Worm (Caenorhabditis elegans) whole organism, young adult: Measurements from ENCODE around the gene Y50D4C.5.

Experiments
- B0019.2 ChIP-seq: fragments of 200-800 bp; sonication (Bioruptor generic); conservative IDR thresholded peaks from 2 replicates; pipeline ENCODE4 v1.3.6; 2022; ENCODE audit warnings: missing genetic modification reagents, missing genetic modification characterization, missing compliant biosample characterization
- B0261.1 ChIP-seq: sonication (generic microtip); optimal IDR thresholded peaks from 2 replicates; lab custom pipeline; 2016; ENCODE audit warnings: mild to moderate bottlenecking, missing genetic modification characterization, moderate library complexity, missing compliant biosample characterization
- C06A6.2 ChIP-seq: fragments of 200-800 bp; sonication (Bioruptor generic); conservative IDR thresholded peaks from 2 replicates; pipeline ENCODE4 v1.3.6; 2022; ENCODE audit warnings: missing genetic modification characterization, missing compliant biosample characterization
- F22D6.2 ChIP-seq: sonication (generic microtip); optimal IDR thresholded peaks from 2 replicates; lab custom pipeline; 2016; ENCODE audit warnings: mild to moderate bottlenecking, missing genetic modification characterization, missing compliant biosample characterization
- F23B12.7 ChIP-seq: sonication (generic microtip); optimal IDR thresholded peaks from 2 replicates; lab custom pipeline; 2017; ENCODE audit warnings: missing genetic modification characterization, mild to moderate bottlenecking, missing compliant biosample characterization, antibody characterized with exemption, moderate library complexity; ENCODE audit not compliant: insufficient read depth
- F33H1.4 ChIP-seq: fragments of 200-800 bp; sonication (Bioruptor generic); IDR thresholded peaks from 2 replicates; pipeline ENCODE4 v1.3.6; 2022; ENCODE audit warnings: missing genetic modification reagents, missing genetic modification characterization, missing compliant biosample characterization
- F37B4.10 ChIP-seq: fragments of 200-800 bp; sonication (Bioruptor generic); IDR thresholded peaks from 2 replicates; pipeline ENCODE4 v1.3.6; 2022; ENCODE audit warnings: missing genetic modification characterization, missing compliant biosample characterization
- F49E8.2 ChIP-seq: sonication (generic microtip); optimal IDR thresholded peaks from 3 replicates; lab custom pipeline; 2017; ENCODE audit warnings: missing genetic modification characterization, mild to moderate bottlenecking, missing compliant biosample characterization, antibody characterized with exemption, moderate library complexity; ENCODE audit not compliant: insufficient read depth
- F52B5.7 ChIP-seq: sonication (generic microtip); optimal IDR thresholded peaks from 2 replicates; lab custom pipeline; 2016; ENCODE audit warnings: mild to moderate bottlenecking, missing genetic modification characterization, missing compliant biosample characterization
- Y53G8AR.9 ChIP-seq: fragments of 200-800 bp; sonication (Bioruptor generic); conservative IDR thresholded peaks from 2 replicates; pipeline ENCODE4 v1.3.6; 2022; ENCODE audit warnings: missing genetic modification reagents, missing genetic modification characterization, missing compliant biosample characterization
- Y67H2A.10 ChIP-seq: fragments of 200-800 bp; sonication (Bioruptor generic); conservative IDR thresholded peaks from 2 replicates; pipeline ENCODE4 v1.3.6; 2022; ENCODE audit warnings: missing genetic modification reagents, missing genetic modification characterization, missing compliant biosample characterization
- Y95B8A.8 ChIP-seq: fragments of 200-800 bp; sonication (Bioruptor generic); IDR thresholded peaks from 2 replicates; pipeline ENCODE4 v1.3.6; 2022; ENCODE audit warnings: missing genetic modification reagents, missing genetic modification characterization, missing compliant biosample characterization
- aptf-3 ChIP-seq: fragments of 200-800 bp; sonication (Bioruptor generic); IDR thresholded peaks from 2 replicates; pipeline ENCODE4 v1.3.6; 2022; ENCODE audit warnings: missing genetic modification characterization, missing compliant biosample characterization
- attf-5 ChIP-seq: fragments of 200-800 bp; sonication (Bioruptor generic); optimal IDR thresholded peaks from 2 replicates; lab custom pipeline; 2018; ENCODE audit warnings: mild to moderate bottlenecking, missing genetic modification characterization, missing compliant biosample characterization
- bed-2 ChIP-seq: fragments of 200-800 bp; sonication (Bioruptor generic); IDR thresholded peaks from 2 replicates; pipeline ENCODE4 v1.3.6; 2022; ENCODE audit warnings: missing genetic modification reagents, missing genetic modification characterization, missing compliant biosample characterization
- ceh-27 ChIP-seq: fragments of 200-800 bp; sonication (Bioruptor generic); optimal IDR thresholded peaks from 2 replicates; lab custom pipeline; 2018; ENCODE audit warnings: mild to moderate bottlenecking, missing genetic modification characterization, moderate library complexity, missing compliant biosample characterization
- ceh-79 ChIP-seq: sonication (generic microtip); optimal IDR thresholded peaks from 2 replicates; lab custom pipeline; 2017; ENCODE audit warnings: mild to moderate bottlenecking, missing genetic modification characterization, missing compliant biosample characterization
- dpl-1 ChIP-seq: fragments of 150-350 bp; optimal IDR thresholded peaks from 2 replicates; lab custom pipeline; 2014; ENCODE audit warnings: missing biosample characterization, missing genetic modification reagents, missing genetic modification characterization
- egl-44 ChIP-seq: fragments of 200-800 bp; sonication (Bioruptor generic); IDR thresholded peaks from 2 replicates; pipeline ENCODE4 v1.3.6; 2022; ENCODE audit warnings: missing genetic modification reagents, missing genetic modification characterization, missing compliant biosample characterization
- hlh-12 ChIP-seq: sonication (generic microtip); optimal IDR thresholded peaks from 2 replicates; lab custom pipeline; 2016; ENCODE audit warnings: missing genetic modification characterization, missing compliant biosample characterization
- hmg-20 ChIP-seq: fragments of 200-800 bp; sonication (Bioruptor generic); IDR thresholded peaks from 2 replicates; pipeline ENCODE4 v1.3.6; 2022; ENCODE audit warnings: missing genetic modification reagents, missing genetic modification characterization, missing compliant biosample characterization
- hsf-1 ChIP-seq: fragments of 200-800 bp; sonication (Bioruptor generic); IDR thresholded peaks from 2 replicates; pipeline ENCODE4 v1.3.6; 2022; ENCODE audit warnings: missing genetic modification reagents, missing genetic modification characterization, missing compliant biosample characterization
- lin-26 ChIP-seq: fragments of 200-800 bp; sonication (Bioruptor generic); IDR thresholded peaks from 2 replicates; pipeline ENCODE4 v1.3.6; 2022; ENCODE audit warnings: missing genetic modification reagents, missing genetic modification characterization, missing compliant biosample characterization
- lin-40 ChIP-seq: sonication (generic microtip); optimal IDR thresholded peaks from 2 replicates; lab custom pipeline; 2016; ENCODE audit warnings: missing genetic modification characterization, mild to moderate bottlenecking, missing compliant biosample characterization, missing genotype, missing genetic modification reagents
- madf-10 ChIP-seq: sonication (generic microtip); optimal IDR thresholded peaks from 2 replicates; lab custom pipeline; 2016; ENCODE audit warnings: mild to moderate bottlenecking, missing genetic modification characterization, missing compliant biosample characterization
- mxl-1 ChIP-seq: sonication (generic microtip); optimal IDR thresholded peaks from 2 replicates; lab custom pipeline; 2016; ENCODE audit warnings: missing genetic modification characterization, missing compliant biosample characterization
- nfya-1 ChIP-seq: sonication (generic microtip); optimal IDR thresholded peaks from 2 replicates; lab custom pipeline; 2017; ENCODE audit warnings: antibody characterized with exemption, missing compliant biosample characterization, missing genetic modification characterization, borderline replicate concordance; ENCODE audit not compliant: insufficient read depth
- nfya-2 ChIP-seq: fragments of 200-800 bp; sonication (Bioruptor generic); IDR thresholded peaks from 2 replicates; pipeline ENCODE4 v1.3.6; 2022; ENCODE audit warnings: missing genetic modification reagents, missing genetic modification characterization, missing compliant biosample characterization
- nfyb-1 ChIP-seq: fragments of 200-800 bp; sonication (Bioruptor generic); IDR thresholded peaks from 2 replicates; pipeline ENCODE4 v1.3.6; 2022; ENCODE audit warnings: missing genetic modification reagents, missing genetic modification characterization, missing compliant biosample characterization
- nhr-120 ChIP-seq: fragments of 200-800 bp; sonication (Bioruptor generic); IDR thresholded peaks from 2 replicates; pipeline ENCODE4 v1.3.6; 2022; ENCODE audit warnings: missing genetic modification characterization, missing compliant biosample characterization
- nhr-27 ChIP-seq: fragments of 200-800 bp; sonication (Bioruptor generic); optimal IDR thresholded peaks from 2 replicates; lab custom pipeline; 2018; ENCODE audit warnings: mild to moderate bottlenecking, missing genetic modification characterization, moderate library complexity, missing compliant biosample characterization
- nhr-80 ChIP-seq: sonication (generic microtip); optimal IDR thresholded peaks from 2 replicates; lab custom pipeline; 2016; ENCODE audit warnings: missing genetic modification characterization, missing compliant biosample characterization
- nhr-90 ChIP-seq: sonication (generic microtip); optimal IDR thresholded peaks from 2 replicates; lab custom pipeline; 2016; ENCODE audit warnings: missing genotype, mild to moderate bottlenecking, missing genetic modification characterization, missing compliant biosample characterization
- pha-4 ChIP-seq: fragments of 150-350 bp; sonication (generic microtip); optimal IDR thresholded peaks from 2 replicates; lab custom pipeline; 2014; ENCODE audit warnings: missing biosample characterization, missing genetic modification reagents, missing genetic modification characterization
- rcor-1 ChIP-seq: fragments of 200-800 bp; sonication (Bioruptor generic); IDR thresholded peaks from 2 replicates; pipeline ENCODE4 v1.3.6; 2022; ENCODE audit warnings: missing genetic modification reagents, missing genetic modification characterization, missing compliant biosample characterization
- rec-8 ChIP-seq, 2 experiments: sonication (generic microtip); optimal IDR thresholded peaks; 2 replicates each; lab custom pipeline; 2016; ENCODE audit warnings: mild to moderate bottlenecking in 2 of 2, missing genetic modification characterization in 2 of 2, missing genetic modification reagents in 2 of 2, missing genotype in 2 of 2, missing biosample characterization in 1 of 2, missing compliant biosample characterization in 1 of 2, moderate library complexity in 1 of 2
- snpc-3.4 ChIP-seq: sonication (generic microtip); optimal IDR thresholded peaks from 2 replicates; lab custom pipeline; 2017; ENCODE audit warnings: missing genetic modification characterization, mild to moderate bottlenecking, missing compliant biosample characterization, antibody characterized with exemption, moderate library complexity, missing genotype, missing genetic modification reagents
- snpc-4 ChIP-seq, 5 experiments: fragments of 150-350 bp in 1 of 5; sonication (generic microtip) in 4 of 5; optimal IDR thresholded peaks; 2 replicates each; lab custom pipeline; 2014 to 2018; ENCODE audit warnings: missing genetic modification characterization in 5 of 5, missing biosample characterization in 3 of 5, antibody characterized with exemption in 2 of 5, mild to moderate bottlenecking in 2 of 5, missing compliant biosample characterization in 2 of 5, missing genotype in 2 of 5, moderate library complexity in 2 of 5, missing genetic modification reagents in 1 of 5
- tbp1 ChIP-seq: fragments of 200-800 bp; sonication (Bioruptor generic); optimal IDR thresholded peaks from 2 replicates; lab custom pipeline; 2018; ENCODE audit warnings: mild to moderate bottlenecking, missing genetic modification characterization, missing compliant biosample characterization
- unc-62 ChIP-seq: fragments of 150-350 bp; optimal IDR thresholded peaks from 2 replicates; lab custom pipeline; 2014; ENCODE audit warnings: missing biosample characterization, missing genetic modification reagents, missing genetic modification characterization
- zfh-2 ChIP-seq: fragments of 200-800 bp; sonication (Bioruptor generic); conservative IDR thresholded peaks from 2 replicates; pipeline ENCODE4 v1.3.6; 2022; ENCODE audit warnings: missing genetic modification reagents, missing genetic modification characterization, missing compliant biosample characterization
- ztf-18 ChIP-seq: sonication (generic microtip); optimal IDR thresholded peaks from 2 replicates; lab custom pipeline; 2016; ENCODE audit warnings: missing genotype, mild to moderate bottlenecking, missing genetic modification characterization, missing compliant biosample characterization
- ztf-22 ChIP-seq: fragments of 200-800 bp; sonication (Bioruptor generic); optimal IDR thresholded peaks from 2 replicates; lab custom pipeline; 2018; ENCODE audit warnings: mild to moderate bottlenecking, missing genetic modification characterization, moderate library complexity, missing compliant biosample characterization
- ztf-25 ChIP-seq: fragments of 200-800 bp; sonication (Bioruptor generic); IDR thresholded peaks from 2 replicates; pipeline ENCODE4 v1.3.6; 2022; ENCODE audit warnings: missing genetic modification reagents, missing genetic modification characterization, missing compliant biosample characterization
- ztf-3 ChIP-seq: fragments of 200-800 bp; sonication (Bioruptor generic); optimal IDR thresholded peaks from 2 replicates; lab custom pipeline; 2018; ENCODE audit warnings: mild to moderate bottlenecking, missing genetic modification characterization, missing compliant biosample characterization
- ztf-6 ChIP-seq: fragments of 200-800 bp; sonication (Bioruptor generic); IDR thresholded peaks from 2 replicates; pipeline ENCODE4 v1.3.6; 2022; ENCODE audit warnings: missing genetic modification reagents, missing genetic modification characterization, missing compliant biosample characterization

The Y50D4C.5 gene

ce11 chrV:1005877-1006276 is 2.3 kb upstream of the Y50D4C.5 start:
- TF ChIP-seq zfh-2 (GFP tag; lab: Robert Waterston, UW): no peak
- TF ChIP-seq Y67H2A.10 (GFP tag; lab: Robert Waterston, UW): no peak
- TF ChIP-seq nfya-1 (tag; lab: Kevin White, UChicago): no peak
- TF ChIP-seq snpc-4 (GFP tag; optimal IDR thresholded peaks at IDR 0.05; lab: Kevin White, UChicago): no peak
- no peak for TF ChIP-seq snpc-4 (tag; optimal IDR thresholded peaks at IDR 0.05; lab: Kevin White, UChicago)
- TF ChIP-seq nhr-27: no peak
- TF ChIP-seq ceh-27 (GFP tag; lab: Kevin White, UChicago): no peak
- TF ChIP-seq hmg-20 (GFP tag; lab: Robert Waterston, UW): no peak
- no peak for TF ChIP-seq F22D6.2 (tag; lab: Kevin White, UChicago)
- TF ChIP-seq C06A6.2 (GFP tag; lab: Robert Waterston, UW): no peak
- no peak for TF ChIP-seq ztf-6 (GFP tag; lab: Robert Waterston, UW)
- TF ChIP-seq ztf-3 (GFP tag; lab: Kevin White, UChicago): no peak
- TF ChIP-seq unc-62 (GFP tag; lab: Kevin White, UChicago): no peak
- TF ChIP-seq ztf-22 (GFP tag; lab: Kevin White, UChicago): no peak
- TF ChIP-seq F37B4.10 (GFP tag; lab: Robert Waterston, UW): no peak
- no peak for TF ChIP-seq ztf-25
- no peak for TF ChIP-seq bed-2 (GFP tag; lab: Robert Waterston, UW)
- TF ChIP-seq snpc-3.4 (tag; lab: Kevin White, UChicago): no peak

- TF ChIP-seq bed-2 (GFP tag; lab: Robert Waterston, UW) (peak; percentile 68; the same call in 1 of the 2 replicates), mxl-1 (tag; lab: Kevin White, UChicago) (no peak), nhr-80 (tag; lab: Kevin White, UChicago) (peak; percentile 4), pha-4 (tag; lab: Kevin White, UChicago) (no peak), madf-10 (tag; lab: Kevin White, UChicago) (peak; percentile 43), aptf-3 (no peak), B0261.1 (tag; lab: Kevin White, UChicago) (no peak), lin-26 (GFP tag; lab: Robert Waterston, UW) (no peak), B0019.2 (GFP tag; lab: Robert Waterston, UW) (no peak), attf-5 (GFP tag; lab: Kevin White, UChicago) (peak; percentile 45), ceh-79 (no peak), Y95B8A.8 (GFP tag; lab: Robert Waterston, UW) (no peak), hsf-1 (no peak), nfya-1 (tag; lab: Kevin White, UChicago) (no peak), tbp1 (GFP tag; lab: Kevin White, UChicago) (no peak), F49E8.2 (tag; lab: Kevin White, UChicago) (peak; percentile 10), rcor-1 (GFP tag; lab: Robert Waterston, UW) (no peak), zfh-2 (GFP tag; lab: Robert Waterston, UW) (no peak), unc-62 (GFP tag; lab: Kevin White, UChicago) (no peak), lin-40 (peak; percentile 82), ztf-22 (GFP tag; lab: Kevin White, UChicago) (no peak), nfya-2 (GFP tag; lab: Robert Waterston, UW) (no peak), dpl-1 (GFP tag; lab: Kevin White, UChicago) (no peak), egl-44 (GFP tag; lab: Robert Waterston, UW) (no peak), nhr-90 (tag; lab: Kevin White, UChicago) (no peak), F23B12.7 (tag; lab: Kevin White, UChicago) (peak; percentile 48), Y53G8AR.9 (GFP tag; lab: Robert Waterston, UW) (no peak), nfyb-1 (GFP tag; lab: Robert Waterston, UW) (no peak), ceh-27 (GFP tag; lab: Kevin White, UChicago) (peak; percentile 49), F33H1.4 (GFP tag; lab: Robert Waterston, UW) (no peak), rec-8 (tag; optimal IDR thresholded peaks at IDR 0.05; lab: Kevin White, UChicago) (peak in 1 of 2 experiments; percentile 52), nhr-120 (GFP tag; lab: Robert Waterston, UW) (no peak), hlh-12 (tag; lab: Kevin White, UChicago) (no peak), ztf-18 (tag; lab: Kevin White, UChicago) (no peak), F52B5.7 (tag; lab: Kevin White, UChicago) (no peak)
These were observed 282 bp upstream of the Y50D4C.5 start for ce11 chrV:1003826-1004225.
